Worm (Caenorhabditis elegans): Measurements from ENCODE around the gene B0285.6.

Gene B0285.6

DNA sequence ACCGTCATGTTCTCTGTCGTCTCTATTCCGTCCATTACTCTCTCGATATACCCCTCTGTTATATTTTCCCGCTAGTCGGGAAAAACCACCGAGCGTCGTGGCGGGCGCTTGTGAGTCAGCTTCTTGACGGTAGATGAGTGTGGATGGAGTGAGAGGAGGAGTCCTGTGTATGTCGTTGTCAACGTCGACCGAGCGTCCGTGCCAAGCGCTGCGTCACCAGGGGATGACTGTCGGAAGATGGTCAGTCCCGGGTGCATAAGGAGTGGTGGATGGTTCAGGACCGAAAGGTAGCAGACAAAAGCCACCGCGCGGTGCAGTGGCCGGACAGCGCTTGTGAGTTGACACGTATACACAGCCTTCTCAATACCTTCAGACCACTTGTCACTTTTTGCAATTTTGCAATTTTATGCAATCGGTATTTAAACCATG, 19.5 kb downstream of the B0285.6 start:
- TF ChIP-seq dao-5 (tag; optimal IDR thresholded peaks at IDR 0.05) = peak; percentile 75

ce11 chrIII:4370585-4370984, 20.7 kb downstream of the B0285.6 start, which contains the start of gene ckb-3:
Gene ckb-3, plus strand, starts transcription at chrIII:4370885.
- TF ChIP-seq W03F9.2 (tag; optimal IDR thresholded peaks at IDR 0.05) (no peak), dao-5 (tag; optimal IDR thresholded peaks at IDR 0.05) (no peak), him-1 (tag; optimal IDR thresholded peaks at IDR 0.05) (no peak)

DNA sequence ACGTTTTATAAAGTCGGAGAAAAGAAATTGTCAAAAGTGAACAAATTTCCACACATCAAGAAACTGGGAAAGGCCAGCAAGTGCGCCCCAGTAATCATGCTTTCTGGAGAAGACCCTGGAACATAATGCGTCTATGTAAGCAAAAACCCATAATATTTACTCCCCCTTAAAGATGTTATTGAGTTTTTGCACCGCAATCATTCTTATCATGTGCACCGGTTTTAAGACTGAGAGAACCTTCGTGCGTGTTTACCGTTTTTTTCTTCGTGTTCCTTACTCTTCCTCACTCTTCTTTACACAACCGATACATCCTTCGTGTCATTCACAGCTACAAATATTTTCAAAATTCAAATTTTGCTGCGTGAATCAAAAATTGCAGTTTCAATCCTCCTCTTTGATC, 23.0 kb downstream of the B0285.6 start:
- no peak for TF ChIP-seq W03F9.2 (tag; optimal IDR thresholded peaks at IDR 0.05)
- TF ChIP-seq dao-5 (tag; optimal IDR thresholded peaks at IDR 0.05) = no peak
- no peak for TF ChIP-seq him-1 (tag; optimal IDR thresholded peaks at IDR 0.05)

- no peak for TF ChIP-seq him-1 (tag; optimal IDR thresholded peaks at IDR 0.05)
- no peak for TF ChIP-seq W03F9.2 (tag; optimal IDR thresholded peaks at IDR 0.05)
- TF ChIP-seq dao-5 (tag; optimal IDR thresholded peaks at IDR 0.05) = no peak
Measured at ce11 chrIII:4374854-4375253, 25.0 kb downstream of the B0285.6 start, which contains the start of gene pals-26. Gene pals-26, plus strand, starts transcription at chrIII:4375154.

DNA sequence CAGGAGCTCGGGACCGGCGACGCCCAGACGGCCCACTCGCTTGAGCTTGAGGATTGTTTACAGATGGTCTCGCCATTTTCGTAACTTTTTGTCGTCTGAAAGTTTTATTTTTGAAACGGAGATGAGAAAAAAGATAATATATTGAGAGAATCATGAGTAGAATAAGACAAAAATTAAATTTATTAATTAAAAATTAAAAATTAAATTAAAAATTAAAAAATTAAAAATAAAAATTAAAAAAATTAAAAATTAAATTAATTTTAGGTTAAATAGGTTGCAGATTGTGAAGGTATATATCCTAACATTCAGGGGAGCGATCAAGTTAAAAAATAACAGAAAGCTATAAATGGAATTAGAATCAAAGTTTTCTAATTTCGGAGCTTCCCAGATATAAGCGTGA, 29.8 kb downstream of the B0285.6 start, which contains the start of gene B0284.3:
TSS of gene B0284.3 (minus strand) at position 101 of the 400 bp plus-strand sequence.
- TF ChIP-seq him-1 (tag; optimal IDR thresholded peaks at IDR 0.05) = no peak
- no peak for TF ChIP-seq W03F9.2 (tag; optimal IDR thresholded peaks at IDR 0.05)
- no peak for TF ChIP-seq dao-5 (tag; optimal IDR thresholded peaks at IDR 0.05)

DNA sequence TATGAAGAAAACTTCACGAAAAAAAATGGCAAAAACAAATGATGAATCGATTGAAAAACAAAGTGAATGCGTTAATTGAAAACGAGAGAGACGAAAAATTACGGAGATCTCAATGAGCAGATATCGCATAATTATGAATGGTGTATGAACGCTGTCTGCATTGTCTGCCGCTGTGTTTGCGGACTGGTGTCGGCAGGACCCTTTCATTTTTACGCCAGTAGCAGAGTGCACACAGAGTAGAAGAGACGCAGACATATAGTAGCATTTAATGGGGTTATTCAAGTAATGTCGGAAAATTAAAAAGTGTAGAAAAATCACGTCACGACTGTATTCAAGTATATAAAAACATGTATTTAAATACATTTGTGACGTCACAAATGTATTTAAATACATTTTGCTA, 30.9 kb downstream of the B0285.6 start:
- TF ChIP-seq dao-5 (tag; optimal IDR thresholded peaks at IDR 0.05) = no peak
- TF ChIP-seq W03F9.2 (tag; optimal IDR thresholded peaks at IDR 0.05) = no peak
- TF ChIP-seq him-1 (tag; optimal IDR thresholded peaks at IDR 0.05) = no peak

ce11 chrIII:4381343-4381742, 31.4 kb downstream of the B0285.6 start, which contains the start of gene pals-27:
Gene pals-27, plus strand, starts transcription at chrIII:4381643.
- no peak for TF ChIP-seq dao-5 (tag; optimal IDR thresholded peaks at IDR 0.05)
- TF ChIP-seq him-1 (tag; optimal IDR thresholded peaks at IDR 0.05) = no peak
- no peak for TF ChIP-seq W03F9.2 (tag; optimal IDR thresholded peaks at IDR 0.05)

ce11 chrIII:4382118-4382517, 32.2 kb downstream of the B0285.6 start:
- TF ChIP-seq dao-5 (tag; optimal IDR thresholded peaks at IDR 0.05) = no peak
- TF ChIP-seq W03F9.2 (tag; optimal IDR thresholded peaks at IDR 0.05) = no peak
- TF ChIP-seq him-1 (tag; optimal IDR thresholded peaks at IDR 0.05) = no peak

- TF ChIP-seq dao-5 (tag; optimal IDR thresholded peaks at IDR 0.05) = no peak
- TF ChIP-seq W03F9.2 (tag; optimal IDR thresholded peaks at IDR 0.05) = no peak
- TF ChIP-seq him-1 (tag; optimal IDR thresholded peaks at IDR 0.05) = no peak
Measured at ce11 chrIII:4384487-4384886, 34.6 kb downstream of the B0285.6 start, which contains the start of gene pals-28. Gene pals-28, plus strand, starts transcription at chrIII:4384787.

ce11 chrIII:4390421-4390820, 40.5 kb downstream of the B0285.6 start:
- no peak for TF ChIP-seq dao-5 (tag; optimal IDR thresholded peaks at IDR 0.05)
- no peak for TF ChIP-seq W03F9.2 (tag; optimal IDR thresholded peaks at IDR 0.05)
- no peak for TF ChIP-seq him-1 (tag; optimal IDR thresholded peaks at IDR 0.05)

ce11 chrIII:4391319-4391718, 41.4 kb downstream of the B0285.6 start:
- TF ChIP-seq dao-5 (tag; optimal IDR thresholded peaks at IDR 0.05) = no peak
- TF ChIP-seq W03F9.2 (tag; optimal IDR thresholded peaks at IDR 0.05) = no peak
- TF ChIP-seq him-1 (tag; optimal IDR thresholded peaks at IDR 0.05) = no peak

- no peak for TF ChIP-seq him-1 (tag; optimal IDR thresholded peaks at IDR 0.05)
- TF ChIP-seq dao-5 (tag; optimal IDR thresholded peaks at IDR 0.05) = no peak
- TF ChIP-seq W03F9.2 (tag; optimal IDR thresholded peaks at IDR 0.05) = no peak
Measured at ce11 chrIII:4391938-4392337, 42.0 kb downstream of the B0285.6 start.

DNA sequence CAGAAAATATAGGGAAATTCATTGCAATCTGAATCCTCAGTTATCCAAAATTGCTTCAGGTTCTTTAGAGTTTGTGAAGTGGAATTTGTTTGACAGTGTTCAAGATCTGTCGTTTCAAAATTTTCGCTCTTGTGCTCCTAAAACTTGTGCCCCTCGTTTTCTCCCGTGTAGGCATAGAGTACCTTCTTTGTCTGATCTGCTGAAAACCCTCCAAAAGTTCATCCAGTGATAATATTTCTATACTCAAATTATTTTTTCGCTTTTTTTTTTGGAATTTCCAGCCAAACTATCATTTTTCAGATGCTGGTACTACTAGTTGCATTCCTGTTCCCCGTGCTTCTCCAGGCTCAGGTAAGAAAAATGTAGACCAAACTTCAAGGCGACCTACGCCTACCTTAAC, 44.6 kb downstream of the B0285.6 start, which contains the start of gene R07E5.4:
TSS of gene R07E5.4 (plus strand) at position 301 of the 400 bp plus-strand sequence.
- no peak for TF ChIP-seq dao-5 (tag; optimal IDR thresholded peaks at IDR 0.05)
- TF ChIP-seq W03F9.2 (tag; optimal IDR thresholded peaks at IDR 0.05) = no peak
- no peak for TF ChIP-seq him-1 (tag; optimal IDR thresholded peaks at IDR 0.05)

DNA sequence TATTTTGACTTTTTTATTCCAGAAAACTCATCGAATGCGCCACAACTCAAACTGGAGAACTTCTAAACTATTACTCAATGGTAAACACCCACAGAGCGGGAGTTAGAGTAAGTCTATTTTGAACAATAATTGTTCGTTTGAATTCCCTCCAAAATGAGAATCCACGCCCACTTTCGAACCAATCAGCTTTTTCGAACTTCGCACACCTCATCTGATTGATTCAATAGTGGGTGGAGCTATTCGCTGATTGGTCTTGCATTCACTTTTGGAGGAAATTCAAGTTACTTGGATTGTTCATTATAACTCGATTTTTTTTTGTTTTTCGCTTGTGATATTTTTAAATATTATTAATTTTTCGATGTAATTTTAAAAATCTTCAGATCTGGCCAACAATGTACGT, 46.0 kb downstream of the B0285.6 start:
- no peak for TF ChIP-seq W03F9.2 (tag; optimal IDR thresholded peaks at IDR 0.05)
- TF ChIP-seq dao-5 (tag; optimal IDR thresholded peaks at IDR 0.05) = no peak
- TF ChIP-seq him-1 (tag; optimal IDR thresholded peaks at IDR 0.05) = no peak

DNA sequence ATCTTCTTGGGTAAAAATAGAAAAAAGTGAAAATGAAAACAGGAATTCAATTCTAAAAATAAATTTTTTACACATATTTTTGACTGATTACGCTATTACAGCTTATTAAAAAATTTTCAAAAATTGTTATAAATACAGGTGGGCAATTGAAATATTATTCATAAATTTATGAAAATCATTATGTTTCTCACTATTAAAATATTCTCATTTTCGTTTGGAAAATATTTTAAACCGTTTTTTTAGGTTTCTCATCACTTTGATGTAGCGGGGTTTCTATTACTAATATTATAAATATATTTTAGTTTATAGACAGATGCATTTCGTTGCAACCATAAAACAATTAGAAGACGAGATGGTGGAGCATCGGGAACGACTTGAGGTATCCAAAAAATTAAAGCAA, 47.2 kb downstream of the B0285.6 start, which contains the start of gene R07E5.5:
TSS of gene R07E5.5 (plus strand) at position 301 of the 400 bp plus-strand sequence.
- TF ChIP-seq dao-5 (tag; optimal IDR thresholded peaks at IDR 0.05) (no peak), W03F9.2 (tag; optimal IDR thresholded peaks at IDR 0.05) (no peak), him-1 (tag; optimal IDR thresholded peaks at IDR 0.05) (no peak)

All from whole organism, L4/young adult.